Worm (Caenorhabditis elegans) whole organism, late embryonic: Measurements from ENCODE around the gene nstp-9.

ENCODE experiments used
- C08G9.2 ChIP-seq: sonication (generic microtip); optimal IDR thresholded peaks from 2 replicates; lab custom pipeline; 2016; ENCODE audit warnings: mild to moderate bottlenecking, missing genetic modification characterization, moderate library complexity, missing compliant biosample characterization
- ama-1 ChIP-seq: fragments of 150-350 bp; optimal IDR thresholded peaks from 2 replicates; lab custom pipeline; 2014
- ceh-14 ChIP-seq: sonication (generic microtip); optimal IDR thresholded peaks from 2 replicates; lab custom pipeline; 2016; ENCODE audit warnings: missing genotype, missing genetic modification characterization, missing compliant biosample characterization
- che-1 ChIP-seq: sonication (generic microtip); optimal IDR thresholded peaks from 2 replicates; lab custom pipeline; 2016; ENCODE audit warnings: mild to moderate bottlenecking, missing genetic modification characterization, missing compliant biosample characterization
- elt-2 ChIP-seq: sonication (generic microtip); optimal IDR thresholded peaks from 2 replicates; lab custom pipeline; 2016; ENCODE audit warnings: missing genetic modification reagents, missing genetic modification characterization, missing compliant biosample characterization
- elt-4 ChIP-seq: sonication (generic microtip); optimal IDR thresholded peaks from 2 replicates; lab custom pipeline; 2016; ENCODE audit warnings: missing genetic modification characterization, missing compliant biosample characterization
- fkh-10 ChIP-seq: fragments of 150-350 bp; optimal IDR thresholded peaks from 2 replicates; lab custom pipeline; 2014; ENCODE audit warnings: missing biosample characterization, missing genetic modification reagents, missing genetic modification characterization
- gmeb-2 ChIP-seq: sonication (generic microtip); optimal IDR thresholded peaks from 2 replicates; lab custom pipeline; 2016; ENCODE audit warnings: missing genetic modification characterization, inconsistent platforms, missing compliant biosample characterization
- hlh-30 ChIP-seq: sonication (generic microtip); optimal IDR thresholded peaks from 2 replicates; lab custom pipeline; 2017; ENCODE audit warnings: antibody characterized with exemption, missing genetic modification characterization, missing compliant biosample characterization; ENCODE audit not compliant: insufficient read depth
- nhr-11 ChIP-seq: fragments of 150-350 bp; optimal IDR thresholded peaks from 2 replicates; lab custom pipeline; 2014; ENCODE audit warnings: missing biosample characterization, missing genetic modification characterization
- pax-1 ChIP-seq: fragments of 150-350 bp; optimal IDR thresholded peaks from 2 replicates; lab custom pipeline; 2014; ENCODE audit warnings: missing biosample characterization, missing genetic modification characterization
- pha-4 ChIP-seq: fragments of 150-350 bp; optimal IDR thresholded peaks from 2 replicates; lab custom pipeline; 2018; ENCODE audit warnings: missing biosample characterization, missing genetic modification reagents, missing genetic modification characterization
- pqm-1 ChIP-seq: sonication (generic microtip); optimal IDR thresholded peaks from 2 replicates; lab custom pipeline; 2016; ENCODE audit warnings: missing genetic modification characterization, missing compliant biosample characterization
- tbx-2 ChIP-seq: sonication (generic microtip); optimal IDR thresholded peaks from 2 replicates; lab custom pipeline; 2016; ENCODE audit warnings: missing genetic modification characterization, missing compliant biosample characterization

- TF ChIP-seq gmeb-2 (tag; lab: Kevin White, UChicago) (no peak), elt-2 (tag; lab: Kevin White, UChicago) (no peak), fkh-10 (GFP tag; lab: Kevin White, UChicago) (no peak), pqm-1 (tag; lab: Kevin White, UChicago) (no peak), che-1 (tag; lab: Kevin White, UChicago) (no peak), pax-1 (tag; lab: Kevin White, UChicago) (no peak), ama-1 (lab: Kevin White, UChicago) (no peak), tbx-2 (tag; lab: Kevin White, UChicago) (no peak), pha-4 (tag; lab: Kevin White, UChicago) (no peak), ceh-14 (tag; lab: Kevin White, UChicago) (no peak), hlh-30 (tag; lab: Kevin White, UChicago) (no peak), nhr-11 (tag; lab: Kevin White, UChicago) (no peak), elt-4 (tag; lab: Kevin White, UChicago) (no peak), C08G9.2 (tag; lab: Kevin White, UChicago) (no peak)
Measured at ce11 chrX:10870137-10870536, 49.4 kb downstream of the nstp-9 start, which contains the start of gene pgp-7.
